Fruit fly (Drosophila melanogaster): ENCODE results near the gene Tomosyn.

- TF ChIP-seq foxo (GFP tag; optimal IDR thresholded peaks at IDR 0.05) (peak in 1 of 2 experiments; percentile 22), pan (optimal IDR thresholded peaks at IDR 0.05) (no peak), h (GFP tag; optimal IDR thresholded peaks at IDR 0.05) (peak; percentile 11), fru (GFP tag; optimal IDR thresholded peaks at IDR 0.05) (no peak), Rel (GFP tag; optimal IDR thresholded peaks at IDR 0.05) (peak; percentile 2), Rel (tag; optimal IDR thresholded peaks at IDR 0.05) (peak; percentile 56), ey (GFP tag; optimal IDR thresholded peaks at IDR 0.05) (no peak), jim (GFP tag; optimal IDR thresholded peaks at IDR 0.05) (no peak), Mio (GFP tag; optimal IDR thresholded peaks at IDR 0.05) (no peak), Myc (optimal IDR thresholded peaks at IDR 0.05) (no peak)
Observed at dm6 chrX:12654288-12654729, 22.9 kb downstream of the Tomosyn start.
